Fruit fly (Drosophila melanogaster): ENCODE measurements around the gene CG14892.

CG14892 gene

dm6 chr3R:16624750-16625549 lies 30.7 kb downstream of the CG14892 start, which contains the start of gene Fas1 (continued):
- TF ChIP-seq gem (tag; optimal IDR thresholded peaks at IDR 0.05) = no peak
- no peak for TF ChIP-seq CG6813 (GFP tag; optimal IDR thresholded peaks at IDR 0.05)
- no peak for TF ChIP-seq CG5245 (GFP tag; optimal IDR thresholded peaks at IDR 0.05)
- TF ChIP-seq Med (GFP tag) = peak; percentile 78
- TF ChIP-seq CG6683 (GFP tag; optimal IDR thresholded peaks at IDR 0.05) = no peak
- no peak for TF ChIP-seq Six4 (GFP tag; optimal IDR thresholded peaks at IDR 0.05)
- TF ChIP-seq CG2116 (GFP tag; optimal IDR thresholded peaks at IDR 0.05) = peak; percentile 99
- TF ChIP-seq knrl (GFP tag; IDR thresholded peaks at IDR 0.05; ENCODE audit: partially characterized antibody) = peak; percentile 52; the same call in 1 of the 3 replicates
- no peak for TF ChIP-seq sc (optimal IDR thresholded peaks at IDR 0.05)
- no peak for TF ChIP-seq sc (GFP tag; optimal IDR thresholded peaks at IDR 0.05)
- TF ChIP-seq sna (GFP tag; IDR thresholded peaks at IDR 0.05; ENCODE audit: partially characterized antibody) = peak; percentile 54; the same call in 1 of the 2 replicates
- no peak for TF ChIP-seq Spps (tag; optimal IDR thresholded peaks at IDR 0.05)
- TF ChIP-seq lola (GFP tag; optimal IDR thresholded peaks at IDR 0.05) = peak in 1 of 3 experiments; percentile 13
- TF ChIP-seq wor (GFP tag; IDR thresholded peaks at IDR 0.05) = no peak
- TF ChIP-seq CkIIα-i1 (GFP tag; IDR thresholded peaks at IDR 0.05) = no peak
- peak; percentile 50 for TF ChIP-seq Sin3A (optimal IDR thresholded peaks at IDR 0.05)
- no peak for TF ChIP-seq CG31388 (GFP tag; optimal IDR thresholded peaks at IDR 0.05)
- TF ChIP-seq gfzf (GFP tag; optimal IDR thresholded peaks at IDR 0.05) = peak; percentile 40
- no peak for TF ChIP-seq so (GFP tag; IDR thresholded peaks at IDR 0.05)
- TF ChIP-seq CG31365 (tag; optimal IDR thresholded peaks at IDR 0.05) = peak; percentile 95
- TF ChIP-seq Atf-2 (GFP tag; optimal IDR thresholded peaks at IDR 0.05) = no peak
- peak; percentile 29; the same call in 1 of the 2 replicates for TF ChIP-seq Drgx (GFP tag; IDR thresholded peaks at IDR 0.05)
- TF ChIP-seq CG4730 (GFP tag; IDR thresholded peaks at IDR 0.05) = no peak
- TF ChIP-seq CG32532 (GFP tag; IDR thresholded peaks at IDR 0.05) = no peak
- peak; percentile 52 for TF ChIP-seq trem (tag; optimal IDR thresholded peaks at IDR 0.05)
- TF ChIP-seq disco-r (GFP tag; optimal IDR thresholded peaks at IDR 0.05) = no peak
- TF ChIP-seq Hmx (GFP tag; optimal IDR thresholded peaks at IDR 0.05) = no peak
- 0 out of 2 replicates have a peak, but pooled peaks have one; percentile 16 for TF ChIP-seq Nf-YA (GFP tag; IDR thresholded peaks at IDR 0.05)
- no peak for TF ChIP-seq nau (GFP tag; optimal IDR thresholded peaks at IDR 0.05)
- TF ChIP-seq da (GFP tag; optimal IDR thresholded peaks at IDR 0.05) = no peak
- TF ChIP-seq D19A (tag; optimal IDR thresholded peaks at IDR 0.05) = peak; percentile 2
- TF ChIP-seq CG16779 (GFP tag; IDR thresholded peaks at IDR 0.05) = 0 out of 2 replicates have a peak, but pooled peaks have one; percentile 10
- no peak for TF ChIP-seq Trl (optimal IDR thresholded peaks at IDR 0.05)
- no peak for TF ChIP-seq Trl (GFP tag; optimal IDR thresholded peaks at IDR 0.05)
- no peak for TF ChIP-seq CG8478 (optimal IDR thresholded peaks at IDR 0.05)
- TF ChIP-seq CG4328 (GFP tag; optimal IDR thresholded peaks at IDR 0.05) = no peak
- peak; percentile 53 for TF ChIP-seq CG17186 (GFP tag; optimal IDR thresholded peaks at IDR 0.05)
- TF ChIP-seq CG9215 (GFP tag; IDR thresholded peaks at IDR 0.05) = no peak
- TF ChIP-seq CG11696 (GFP tag; IDR thresholded peaks at IDR 0.05) = no peak
- TF ChIP-seq CG14710 (tag; optimal IDR thresholded peaks at IDR 0.05) = peak; percentile 70

dm6 chr3R:16625844-16626430 lies 31.7 kb downstream of the CG14892 start:
- peak; percentile 27 for TF ChIP-seq CrebB (tag; optimal IDR thresholded peaks at IDR 0.05)
- peak; percentile 54; the same call in 1 of the 2 replicates for TF ChIP-seq crol (GFP tag; IDR thresholded peaks at IDR 0.05)
- peak; percentile 6; the same call in 1 of the 3 replicates for TF ChIP-seq row (GFP tag; IDR thresholded peaks at IDR 0.05)
- no peak for TF ChIP-seq CG16815 (GFP tag; optimal IDR thresholded peaks at IDR 0.05)
- no peak for TF ChIP-seq gsb-n (tag; optimal IDR thresholded peaks at IDR 0.05)
- no peak for TF ChIP-seq CG11085 (GFP tag; IDR thresholded peaks at IDR 0.05)
- TF ChIP-seq Med (GFP tag) = peak; percentile 72
- TF ChIP-seq CG34224 (GFP tag; IDR thresholded peaks at IDR 0.05; ENCODE audit: partially characterized antibody) = 0 out of 3 replicates have a peak, but pooled peaks have one; percentile 24
- peak; percentile 77; the same call in 1 of the 4 replicates for TF ChIP-seq chinmo (GFP tag; IDR thresholded peaks at IDR 0.05; ENCODE audit: partially characterized antibody)
- TF ChIP-seq CG4730 (GFP tag; IDR thresholded peaks at IDR 0.05) = no peak
- 0 out of 3 replicates have a peak, but pooled peaks have one; percentile 29 for TF ChIP-seq H15 (GFP tag; IDR thresholded peaks at IDR 0.05)
- TF ChIP-seq CG18011 (GFP tag; optimal IDR thresholded peaks at IDR 0.05) = peak; percentile 21
- TF ChIP-seq sug (tag; optimal IDR thresholded peaks at IDR 0.05) = peak; percentile 3
